Fruit fly (Drosophila melanogaster): Measurements from ENCODE around the gene Nepl8.

DNA sequence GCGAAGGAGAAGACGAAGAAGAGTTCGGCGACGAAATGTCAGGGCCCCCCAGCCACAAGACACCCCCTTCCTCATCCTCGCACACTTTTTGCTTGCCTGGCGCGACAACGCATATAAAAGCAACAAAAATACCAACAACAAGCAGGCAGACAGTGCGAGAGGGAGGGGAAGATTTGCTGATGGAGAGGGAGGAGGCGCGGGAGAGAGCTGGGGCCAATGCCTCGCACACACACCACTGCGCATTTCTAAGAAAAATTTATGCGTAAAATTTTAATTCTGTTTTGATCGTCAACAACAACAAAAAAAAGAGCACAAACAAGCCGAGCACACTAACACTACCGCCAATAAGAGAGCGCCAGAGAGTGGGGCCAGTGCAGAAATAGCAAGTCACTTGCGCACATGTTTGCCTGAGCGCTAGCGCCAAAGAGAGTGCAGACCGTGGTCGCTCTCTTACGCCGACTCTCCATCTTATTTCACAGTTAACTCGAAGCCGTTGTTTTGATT is 38.1 kb downstream of the Nepl8 start:
- no peak for TF ChIP-seq Sox15 (GFP tag; optimal IDR thresholded peaks at IDR 0.05)
- peak; percentile 9 for TF ChIP-seq Blimp-1 (GFP tag; optimal IDR thresholded peaks at IDR 0.05)
- TF ChIP-seq Gug (GFP tag; IDR thresholded peaks at IDR 0.05) = peak; percentile 78
- TF ChIP-seq CG4318 (GFP tag; optimal IDR thresholded peaks at IDR 0.05) = no peak

All from whole organism, prepupa.